Worm (Caenorhabditis elegans) whole organism, L1 larva: ENCODE data around the gene glb-4.
A peak's percentile ranks its signal among the peaks of the same experiment; 100 is the strongest.

Source experiments
- C04F5.9 ChIP-seq: sonication (generic microtip); optimal IDR thresholded peaks from 2 replicates; lab custom pipeline; 2016; ENCODE audit warnings: missing genetic modification characterization, missing compliant biosample characterization
- C16A3.4 ChIP-seq: fragments of 150-350 bp; optimal IDR thresholded peaks from 2 replicates; lab custom pipeline; 2014; ENCODE audit warnings: missing biosample characterization, missing genetic modification characterization
- C34B4.2 ChIP-seq: sonication (generic microtip); optimal IDR thresholded peaks from 2 replicates; lab custom pipeline; 2017; ENCODE audit warnings: mild to moderate bottlenecking, missing genetic modification characterization, missing compliant biosample characterization
- alr-1 ChIP-seq: fragments of 200-800 bp; sonication (Bioruptor generic); optimal IDR thresholded peaks from 2 replicates; lab custom pipeline; 2018; ENCODE audit warnings: borderline replicate concordance, mild to moderate bottlenecking, missing genetic modification characterization, missing compliant biosample characterization
- aly-2 ChIP-seq: fragments of 150-350 bp; optimal IDR thresholded peaks from 2 replicates; lab custom pipeline; 2014; ENCODE audit warnings: missing biosample characterization, missing genetic modification characterization
- ama-1 ChIP-seq: fragments of 150-350 bp; optimal IDR thresholded peaks from 2 replicates; lab custom pipeline; 2014
- blmp-1 ChIP-seq: fragments of 150-350 bp; optimal IDR thresholded peaks from 2 replicates; lab custom pipeline; 2014; ENCODE audit warnings: missing biosample characterization, missing genetic modification characterization
- ceh-63 ChIP-seq: fragments of 200-800 bp; sonication (Bioruptor generic); optimal IDR thresholded peaks from 2 replicates; lab custom pipeline; 2018; ENCODE audit warnings: mild to moderate bottlenecking, missing genetic modification characterization, missing compliant biosample characterization
- ceh-8 ChIP-seq: fragments of 200-800 bp; sonication (Bioruptor generic); optimal IDR thresholded peaks from 2 replicates; lab custom pipeline; 2018; ENCODE audit warnings: mild to moderate bottlenecking, missing genetic modification characterization, moderate library complexity, missing compliant biosample characterization
- ceh-82 ChIP-seq, 3 experiments: fragments of 150-350 bp in 1 of 3; sonication (generic microtip) in 2 of 3; optimal IDR thresholded peaks; 2 replicates each; lab custom pipeline; 2014 to 2017; ENCODE audit warnings: missing biosample characterization in 3 of 3, missing genetic modification characterization in 3 of 3
- dsc-1 ChIP-seq: sonication (generic microtip); optimal IDR thresholded peaks from 2 replicates; lab custom pipeline; 2016; ENCODE audit warnings: mild to moderate bottlenecking, missing genetic modification characterization, missing compliant biosample characterization
- efl-1 ChIP-seq, 4 experiments: fragments of 150-350 bp; optimal IDR thresholded peaks in 3 of 4; peaks in 1 of 4; 1 replicate in 1 of 4; 2 replicates in 3 of 4; lab custom pipeline; 2014; ENCODE audit warnings: missing biosample characterization in 2 of 4, missing genetic modification characterization in 2 of 4, missing genetic modification reagents in 2 of 4
- efl-3 ChIP-seq: fragments of 200-800 bp; sonication (Bioruptor generic); optimal IDR thresholded peaks from 2 replicates; lab custom pipeline; 2018; ENCODE audit warnings: mild to moderate bottlenecking, missing genetic modification characterization, missing compliant biosample characterization
- elt-3 ChIP-seq, 6 experiments: fragments of 150-350 bp in 1 of 6; sonication (generic microtip); optimal IDR thresholded peaks; 2 replicates each; lab custom pipeline; 2017 to 2018; ENCODE audit warnings: missing biosample characterization in 6 of 6, missing genetic modification characterization in 6 of 6, inconsistent platforms in 1 of 6
- fkh-10 ChIP-seq: sonication (generic microtip); optimal IDR thresholded peaks from 2 replicates; lab custom pipeline; 2017; ENCODE audit warnings: missing biosample characterization, missing genetic modification reagents, missing genetic modification characterization
- fkh-4 ChIP-seq: sonication (generic microtip); optimal IDR thresholded peaks from 2 replicates; lab custom pipeline; 2016; ENCODE audit warnings: missing compliant biosample characterization, missing genetic modification characterization, borderline replicate concordance
- hlh-17 ChIP-seq: fragments of 200-800 bp; sonication (Bioruptor generic); optimal IDR thresholded peaks from 2 replicates; lab custom pipeline; 2018; ENCODE audit warnings: missing genetic modification characterization, mild to moderate bottlenecking, missing compliant biosample characterization, moderate library complexity, borderline replicate concordance
- hpl-2 ChIP-seq: fragments of 150-350 bp; optimal IDR thresholded peaks from 2 replicates; lab custom pipeline; 2014; ENCODE audit warnings: missing biosample characterization, missing genetic modification reagents, missing genetic modification characterization
- isw-1 ChIP-seq: fragments of 200-800 bp; sonication (Bioruptor generic); IDR thresholded peaks from 2 replicates; pipeline ENCODE4 v1.3.6; 2022; ENCODE audit warnings: missing genetic modification characterization, missing compliant biosample characterization
- jun-1 ChIP-seq: fragments of 150-350 bp; optimal IDR thresholded peaks from 2 replicates; lab custom pipeline; 2014; ENCODE audit warnings: missing biosample characterization, missing genetic modification reagents, missing genetic modification characterization
- lin-13 ChIP-seq: fragments of 150-350 bp; optimal IDR thresholded peaks from 2 replicates; lab custom pipeline; 2014; ENCODE audit warnings: missing biosample characterization, missing genetic modification reagents, missing genetic modification characterization
- lin-14 ChIP-seq: fragments of 200-800 bp; sonication (Bioruptor generic); optimal IDR thresholded peaks from 2 replicates; lab custom pipeline; 2018; ENCODE audit warnings: mild to moderate bottlenecking, missing genetic modification characterization, moderate library complexity, missing compliant biosample characterization
- lin-35 ChIP-seq, 2 experiments: fragments of 150-350 bp; optimal IDR thresholded peaks; 2 replicates each; lab custom pipeline; 2014; ENCODE audit warnings: missing biosample characterization in 2 of 2, missing genetic modification characterization in 2 of 2, missing genetic modification reagents in 2 of 2
- lsy-2 ChIP-seq, 2 experiments: fragments of 150-350 bp; optimal IDR thresholded peaks; 2 replicates each; lab custom pipeline; 2014; ENCODE audit warnings: missing biosample characterization in 2 of 2, missing genetic modification characterization in 2 of 2
- mep-1 ChIP-seq: fragments of 150-350 bp; optimal IDR thresholded peaks from 2 replicates; lab custom pipeline; 2014; ENCODE audit warnings: missing biosample characterization, missing genetic modification characterization
- nhr-12 ChIP-seq: sonication (generic microtip); optimal IDR thresholded peaks from 2 replicates; lab custom pipeline; 2017; ENCODE audit warnings: missing biosample characterization, missing genetic modification characterization
- nhr-19 ChIP-seq: fragments of 200-800 bp; sonication (Bioruptor generic); conservative IDR thresholded peaks from 2 replicates; pipeline ENCODE4 v1.3.6; 2022; ENCODE audit warnings: missing genetic modification characterization, missing compliant biosample characterization
- nhr-20 ChIP-seq: sonication (generic microtip); optimal IDR thresholded peaks from 2 replicates; lab custom pipeline; 2016; ENCODE audit warnings: mild to moderate bottlenecking, missing genetic modification characterization, missing compliant biosample characterization
- nhr-47 ChIP-seq: sonication (generic microtip); optimal IDR thresholded peaks from 2 replicates; lab custom pipeline; 2016; ENCODE audit warnings: mild to moderate bottlenecking, missing genetic modification characterization, moderate library complexity, missing compliant biosample characterization
- nhr-71 ChIP-seq: sonication (generic microtip); optimal IDR thresholded peaks from 2 replicates; lab custom pipeline; 2016; ENCODE audit warnings: mild to moderate bottlenecking, missing genetic modification characterization, moderate library complexity, missing compliant biosample characterization
- nhr-85 ChIP-seq: sonication (generic microtip); peaks from one replicate; lab custom pipeline; 2016; ENCODE audit warnings: missing genetic modification characterization, inconsistent platforms, missing compliant biosample characterization
- pag-3 ChIP-seq: sonication (generic microtip); optimal IDR thresholded peaks from 2 replicates; lab custom pipeline; 2017; ENCODE audit warnings: missing genetic modification characterization, mild to moderate bottlenecking, missing compliant biosample characterization, antibody characterized with exemption, borderline replicate concordance; ENCODE audit not compliant: insufficient read depth
- pqm-1 ChIP-seq: sonication (generic microtip); optimal IDR thresholded peaks from 3 replicates; lab custom pipeline; 2017; ENCODE audit warnings: missing biosample characterization, missing genetic modification characterization
- rnt-1 ChIP-seq: sonication (generic microtip); optimal IDR thresholded peaks from 2 replicates; lab custom pipeline; 2016; ENCODE audit warnings: mild to moderate bottlenecking, missing genetic modification characterization, moderate library complexity, missing compliant biosample characterization
- skn-1 ChIP-seq: fragments of 150-350 bp; optimal IDR thresholded peaks from 2 replicates; lab custom pipeline; 2014; ENCODE audit warnings: missing biosample characterization, missing genetic modification characterization
- sptf-1 ChIP-seq: fragments of 150-350 bp; optimal IDR thresholded peaks from 2 replicates; lab custom pipeline; 2014; ENCODE audit warnings: missing biosample characterization, missing genetic modification characterization
- sup-37 ChIP-seq: fragments of 200-800 bp; sonication (Bioruptor generic); optimal IDR thresholded peaks from 2 replicates; lab custom pipeline; 2018; ENCODE audit warnings: mild to moderate bottlenecking, missing genetic modification characterization, missing compliant biosample characterization
- tbx-2 ChIP-seq: sonication (generic microtip); optimal IDR thresholded peaks from 2 replicates; lab custom pipeline; 2016; ENCODE audit warnings: missing genetic modification characterization, missing compliant biosample characterization
- unc-130 ChIP-seq: fragments of 150-350 bp; optimal IDR thresholded peaks from 2 replicates; lab custom pipeline; 2017; ENCODE audit warnings: missing biosample characterization, missing genetic modification characterization, inconsistent platforms
- unc-86 ChIP-seq: sonication (generic microtip); optimal IDR thresholded peaks from 2 replicates; lab custom pipeline; 2016; ENCODE audit warnings: missing genetic modification characterization, missing compliant biosample characterization
- unc-98 ChIP-seq: fragments of 200-800 bp; sonication (Bioruptor generic); IDR thresholded peaks from 2 replicates; pipeline ENCODE4 v1.3.6; 2022; ENCODE audit warnings: missing genetic modification characterization, missing compliant biosample characterization
- zag-1 ChIP-seq: fragments of 150-350 bp; optimal IDR thresholded peaks from 2 replicates; lab custom pipeline; 2014; ENCODE audit warnings: missing biosample characterization, missing genetic modification characterization
- ztf-11 ChIP-seq, 2 experiments: sonication (generic microtip); optimal IDR thresholded peaks; 2 replicates each; lab custom pipeline; 2016 to 2017; ENCODE audit warnings: missing genetic modification characterization in 2 of 2, missing biosample characterization in 1 of 2, missing compliant biosample characterization in 1 of 2

Gene glb-4

ce11 chrII:11088137-11088536, 22.9 kb downstream of the glb-4 start:
- TF ChIP-seq ceh-8 (GFP tag; lab: Kevin White, UChicago) (no peak), lin-14 (GFP tag; lab: Kevin White, UChicago) (peak; percentile 6)

ce11 chrII:11086770-11087169, 24.2 kb downstream of the glb-4 start:
- TF ChIP-seq aly-2 (tag; lab: Kevin White, UChicago) = no peak
- TF ChIP-seq C16A3.4 (tag; lab: Kevin White, UChicago) = no peak
- no peak for TF ChIP-seq ceh-63
- TF ChIP-seq sup-37 (GFP tag; lab: Kevin White, UChicago) = no peak
- TF ChIP-seq hlh-17 (GFP tag; lab: Kevin White, UChicago) = no peak
- no peak for TF ChIP-seq lin-13 (GFP tag; lab: Kevin White, UChicago)
- no peak for TF ChIP-seq ama-1
- TF ChIP-seq alr-1 (tag; lab: Kevin White, UChicago) = no peak
- TF ChIP-seq nhr-71 (tag; lab: Kevin White, UChicago) = no peak
- no peak for TF ChIP-seq nhr-85 (tag; lab: Kevin White, UChicago)
- TF ChIP-seq efl-3 (GFP tag; lab: Kevin White, UChicago) = no peak
- no peak for TF ChIP-seq ceh-82 (tag; optimal IDR thresholded peaks at IDR 0.05; lab: Kevin White, UChicago)
- TF ChIP-seq C04F5.9 (tag; lab: Kevin White, UChicago) = no peak
- no peak for TF ChIP-seq elt-3 (tag; optimal IDR thresholded peaks at IDR 0.05; lab: Kevin White, UChicago)
- no peak for TF ChIP-seq nhr-12
- no peak for TF ChIP-seq blmp-1 (tag; lab: Kevin White, UChicago)
- TF ChIP-seq zag-1 (tag; lab: Kevin White, UChicago) = no peak
- no peak for TF ChIP-seq ztf-11 (tag; optimal IDR thresholded peaks at IDR 0.05; lab: Kevin White, UChicago)
- no peak for TF ChIP-seq lsy-2 (tag; optimal IDR thresholded peaks at IDR 0.05; lab: Kevin White, UChicago)

- no peak for TF ChIP-seq nhr-19 (GFP tag; lab: Robert Waterston, UW)
- no peak for TF ChIP-seq unc-130 (tag; lab: Kevin White, UChicago)
- TF ChIP-seq ceh-63 = no peak
- TF ChIP-seq tbx-2 (tag; lab: Kevin White, UChicago) = no peak
- no peak for TF ChIP-seq nhr-47 (tag; lab: Kevin White, UChicago)
- no peak for TF ChIP-seq hpl-2 (GFP tag; lab: Kevin White, UChicago)
- no peak for TF ChIP-seq efl-1 (optimal IDR thresholded peaks at IDR 0.05; lab: Kevin White, UChicago)
- no peak for TF ChIP-seq efl-1 (GFP tag; optimal IDR thresholded peaks at IDR 0.05 in 1 of 2; lab: Kevin White, UChicago)
- TF ChIP-seq lin-14 (GFP tag; lab: Kevin White, UChicago) = peak; percentile 34
- peak; percentile 0 for TF ChIP-seq nhr-85 (tag; lab: Kevin White, UChicago)
- no peak for TF ChIP-seq C34B4.2 (tag; lab: Kevin White, UChicago)
- peak; percentile 35 for TF ChIP-seq rnt-1
- TF ChIP-seq isw-1 = no peak
- TF ChIP-seq blmp-1 (tag; lab: Kevin White, UChicago) = peak; percentile 57
Measured at ce11 chrII:11076550-11076949, 34.5 kb downstream of the glb-4 start.

- no peak for TF ChIP-seq efl-1 (optimal IDR thresholded peaks at IDR 0.05; lab: Kevin White, UChicago)
- TF ChIP-seq efl-1 (GFP tag; optimal IDR thresholded peaks at IDR 0.05 in 1 of 2; lab: Kevin White, UChicago) = peak in 1 of 2 experiments; percentile 37
- no peak for TF ChIP-seq mep-1 (tag; lab: Kevin White, UChicago)
- TF ChIP-seq pag-3 (tag; lab: Kevin White, UChicago) = no peak
Measured at ce11 chrII:11072565-11072964, 38.4 kb downstream of the glb-4 start.

ce11 chrII:11064191-11064695, 46.8 kb downstream of the glb-4 start:
- TF ChIP-seq jun-1 (no peak), unc-98 (no peak), skn-1 (tag; lab: Kevin White, UChicago) (no peak), unc-130 (tag; lab: Kevin White, UChicago) (no peak), aly-2 (tag; lab: Kevin White, UChicago) (no peak), hpl-2 (GFP tag; lab: Kevin White, UChicago) (no peak), fkh-10 (peak; percentile 45), dsc-1 (tag; lab: Kevin White, UChicago) (peak; percentile 79), ama-1 (no peak), ceh-82 (tag; optimal IDR thresholded peaks at IDR 0.05; lab: Kevin White, UChicago) (no peak), nhr-19 (GFP tag; lab: Robert Waterston, UW) (no peak), fkh-4 (tag; lab: Kevin White, UChicago) (peak; percentile 52), lin-14 (GFP tag; lab: Kevin White, UChicago) (peak; percentile 11), unc-86 (tag; lab: Kevin White, UChicago) (no peak), sptf-1 (tag; lab: Kevin White, UChicago) (no peak), C04F5.9 (tag; lab: Kevin White, UChicago) (no peak), hlh-17 (GFP tag; lab: Kevin White, UChicago) (no peak), pqm-1 (tag; lab: Kevin White, UChicago) (no peak), lin-35 (GFP tag; optimal IDR thresholded peaks at IDR 0.05; lab: Kevin White, UChicago) (no peak), nhr-20 (tag; lab: Kevin White, UChicago) (no peak)
- TF ChIP-seq, all 84 proteins: peak for 4
